Worm (Caenorhabditis elegans) whole organism, young adult: ENCODE results near the gene srd-41.

ENCODE experiments used
- B0035.1 ChIP-seq: sonication (generic microtip); optimal IDR thresholded peaks from 2 replicates; lab custom pipeline; 2016; ENCODE audit warnings: missing genetic modification characterization, mild to moderate bottlenecking, missing compliant biosample characterization, missing genotype, missing genetic modification reagents
- B0336.3 ChIP-seq: fragments of 200-800 bp; sonication (Bioruptor generic); IDR thresholded peaks from 2 replicates; pipeline ENCODE4 v1.3.6; 2022; ENCODE audit warnings: missing genetic modification characterization, missing compliant biosample characterization
- F23B12.7 ChIP-seq: sonication (generic microtip); optimal IDR thresholded peaks from 2 replicates; lab custom pipeline; 2017; ENCODE audit warnings: missing genetic modification characterization, mild to moderate bottlenecking, missing compliant biosample characterization, antibody characterized with exemption, moderate library complexity; ENCODE audit not compliant: insufficient read depth
- F55B11.4 ChIP-seq: sonication (generic microtip); optimal IDR thresholded peaks from 2 replicates; lab custom pipeline; 2016; ENCODE audit warnings: missing compliant biosample characterization, missing genetic modification characterization, borderline replicate concordance; ENCODE audit not compliant: insufficient read depth
- T07F8.4 ChIP-seq: sonication (generic microtip); optimal IDR thresholded peaks from 2 replicates; lab custom pipeline; 2016; ENCODE audit warnings: mild to moderate bottlenecking, missing genetic modification characterization, moderate library complexity, missing compliant biosample characterization
- Y56A3A.18 ChIP-seq: fragments of 200-800 bp; sonication (Bioruptor generic); IDR thresholded peaks from 2 replicates; pipeline ENCODE4 v1.3.6; 2022; ENCODE audit warnings: missing genetic modification reagents, missing genetic modification characterization, missing compliant biosample characterization
- Y67H2A.10 ChIP-seq: fragments of 200-800 bp; sonication (Bioruptor generic); conservative IDR thresholded peaks from 2 replicates; pipeline ENCODE4 v1.3.6; 2022; ENCODE audit warnings: missing genetic modification reagents, missing genetic modification characterization, missing compliant biosample characterization
- Y79H2A.3 ChIP-seq: fragments of 200-800 bp; sonication (Bioruptor generic); conservative IDR thresholded peaks from 2 replicates; pipeline ENCODE4 v1.3.6; 2022; ENCODE audit warnings: missing genetic modification reagents, missing genetic modification characterization, missing compliant biosample characterization
- athp-1 ChIP-seq: sonication (generic microtip); optimal IDR thresholded peaks from 2 replicates; lab custom pipeline; 2017; ENCODE audit warnings: mild to moderate bottlenecking, missing genetic modification characterization, missing compliant biosample characterization
- attf-6 ChIP-seq: fragments of 200-800 bp; sonication (Bioruptor generic); IDR thresholded peaks from 2 replicates; pipeline ENCODE4 v1.3.6; 2022; ENCODE audit warnings: missing genetic modification reagents, missing genetic modification characterization, missing compliant biosample characterization
- bed-1 ChIP-seq: fragments of 200-800 bp; sonication (Bioruptor generic); IDR thresholded peaks from 2 replicates; pipeline ENCODE4 v1.3.6; 2022; ENCODE audit warnings: missing genetic modification reagents, missing genetic modification characterization, missing compliant biosample characterization
- bed-2 ChIP-seq: fragments of 200-800 bp; sonication (Bioruptor generic); IDR thresholded peaks from 2 replicates; pipeline ENCODE4 v1.3.6; 2022; ENCODE audit warnings: missing genetic modification reagents, missing genetic modification characterization, missing compliant biosample characterization
- ccch-3 ChIP-seq: fragments of 200-800 bp; sonication (Bioruptor generic); optimal IDR thresholded peaks from 2 replicates; lab custom pipeline; 2018; ENCODE audit warnings: mild to moderate bottlenecking, missing genetic modification characterization, missing compliant biosample characterization
- ceh-27 ChIP-seq: fragments of 200-800 bp; sonication (Bioruptor generic); optimal IDR thresholded peaks from 2 replicates; lab custom pipeline; 2018; ENCODE audit warnings: mild to moderate bottlenecking, missing genetic modification characterization, moderate library complexity, missing compliant biosample characterization
- ceh-40 ChIP-seq: fragments of 200-800 bp; sonication (Bioruptor generic); IDR thresholded peaks from 2 replicates; pipeline ENCODE4 v1.3.6; 2022; ENCODE audit warnings: missing genetic modification characterization, missing compliant biosample characterization
- die-1 ChIP-seq: sonication (generic microtip); optimal IDR thresholded peaks from 2 replicates; lab custom pipeline; 2016; ENCODE audit warnings: missing genotype, mild to moderate bottlenecking, missing genetic modification characterization, missing compliant biosample characterization
- dox-1 ChIP-seq: fragments of 200-800 bp; sonication (Bioruptor generic); IDR thresholded peaks from 2 replicates; pipeline ENCODE4 v1.3.6; 2022; ENCODE audit warnings: missing genetic modification reagents, missing genetic modification characterization, missing compliant biosample characterization
- dpff-1 ChIP-seq: sonication (generic microtip); optimal IDR thresholded peaks from 2 replicates; lab custom pipeline; 2017; ENCODE audit warnings: mild to moderate bottlenecking, missing genetic modification characterization, missing compliant biosample characterization
- dpl-1 ChIP-seq: fragments of 150-350 bp; optimal IDR thresholded peaks from 2 replicates; lab custom pipeline; 2014; ENCODE audit warnings: missing biosample characterization, missing genetic modification reagents, missing genetic modification characterization
- efl-1 ChIP-seq: fragments of 150-350 bp; optimal IDR thresholded peaks from 2 replicates; lab custom pipeline; 2014; ENCODE audit warnings: missing biosample characterization, missing genetic modification reagents, missing genetic modification characterization
- egl-18 ChIP-seq: fragments of 200-800 bp; sonication (Bioruptor generic); IDR thresholded peaks from 2 replicates; pipeline ENCODE4 v1.3.6; 2022; ENCODE audit warnings: missing genetic modification reagents, missing genetic modification characterization, missing compliant biosample characterization
- egl-44 ChIP-seq: fragments of 200-800 bp; sonication (Bioruptor generic); IDR thresholded peaks from 2 replicates; pipeline ENCODE4 v1.3.6; 2022; ENCODE audit warnings: missing genetic modification reagents, missing genetic modification characterization, missing compliant biosample characterization
- egrh-3 ChIP-seq: fragments of 200-800 bp; sonication (Bioruptor generic); IDR thresholded peaks from 2 replicates; pipeline ENCODE4 v1.3.6; 2022; ENCODE audit warnings: missing genetic modification reagents, missing genetic modification characterization, missing compliant biosample characterization
- him-1 ChIP-seq: sonication (generic microtip); optimal IDR thresholded peaks from 2 replicates; lab custom pipeline; 2016; ENCODE audit warnings: missing genotype, missing genetic modification reagents, missing genetic modification characterization, missing compliant biosample characterization
- hmg-1.2 ChIP-seq: fragments of 200-800 bp; sonication (Bioruptor generic); IDR thresholded peaks from 2 replicates; pipeline ENCODE4 v1.3.6; 2022; ENCODE audit warnings: missing genetic modification reagents, missing genetic modification characterization, missing compliant biosample characterization
- lag-1 ChIP-seq: fragments of 200-800 bp; sonication (Bioruptor generic); IDR thresholded peaks from 2 replicates; pipeline ENCODE4 v1.3.6; 2022; ENCODE audit warnings: missing genetic modification reagents, missing genetic modification characterization, missing compliant biosample characterization
- let-607 ChIP-seq, 2 experiments: fragments of 200-800 bp in 1 of 2; sonication (Bioruptor generic) in 1 of 2; sonication (generic microtip) in 1 of 2; optimal IDR thresholded peaks; 2 replicates each; lab custom pipeline; 2016 to 2018; ENCODE audit warnings: mild to moderate bottlenecking in 2 of 2, missing compliant biosample characterization in 2 of 2, missing genetic modification characterization in 2 of 2, moderate library complexity in 2 of 2, missing genotype in 1 of 2
- lin-40 ChIP-seq: sonication (generic microtip); optimal IDR thresholded peaks from 2 replicates; lab custom pipeline; 2016; ENCODE audit warnings: missing genetic modification characterization, mild to moderate bottlenecking, missing compliant biosample characterization, missing genotype, missing genetic modification reagents
- lir-1 ChIP-seq: fragments of 200-800 bp; sonication (Bioruptor generic); conservative IDR thresholded peaks from 2 replicates; pipeline ENCODE4 v1.3.6; 2022; ENCODE audit warnings: missing genetic modification reagents, missing genetic modification characterization, missing compliant biosample characterization
- lsl-1 ChIP-seq: fragments of 200-800 bp; sonication (Bioruptor generic); optimal IDR thresholded peaks from 2 replicates; lab custom pipeline; 2018; ENCODE audit warnings: mild to moderate bottlenecking, missing genetic modification characterization, moderate library complexity, missing compliant biosample characterization
- madf-3 ChIP-seq: fragments of 200-800 bp; sonication (Bioruptor generic); IDR thresholded peaks from 2 replicates; pipeline ENCODE4 v1.3.6; 2022; ENCODE audit warnings: missing genetic modification reagents, missing genetic modification characterization, missing compliant biosample characterization
- madf-6 ChIP-seq: fragments of 200-800 bp; sonication (Bioruptor generic); IDR thresholded peaks from 2 replicates; pipeline ENCODE4 v1.3.6; 2022; ENCODE audit warnings: missing genetic modification reagents, missing genetic modification characterization, missing compliant biosample characterization
- madf-8 ChIP-seq: fragments of 200-800 bp; sonication (Bioruptor generic); conservative IDR thresholded peaks from 2 replicates; pipeline ENCODE4 v1.3.6; 2022; ENCODE audit warnings: missing genetic modification reagents, missing genetic modification characterization, missing compliant biosample characterization
- mcd-1 ChIP-seq: fragments of 200-800 bp; sonication (Bioruptor generic); IDR thresholded peaks from 2 replicates; pipeline ENCODE4 v1.3.6; 2022; ENCODE audit warnings: missing genetic modification reagents, missing genetic modification characterization, missing compliant biosample characterization
- mes-4 ChIP-seq: sonication (generic microtip); optimal IDR thresholded peaks from 2 replicates; lab custom pipeline; 2016; ENCODE audit warnings: missing genotype, missing genetic modification characterization, missing compliant biosample characterization
- nfya-1 ChIP-seq: sonication (generic microtip); optimal IDR thresholded peaks from 2 replicates; lab custom pipeline; 2017; ENCODE audit warnings: antibody characterized with exemption, missing compliant biosample characterization, missing genetic modification characterization, borderline replicate concordance; ENCODE audit not compliant: insufficient read depth
- rcor-1 ChIP-seq: fragments of 200-800 bp; sonication (Bioruptor generic); IDR thresholded peaks from 2 replicates; pipeline ENCODE4 v1.3.6; 2022; ENCODE audit warnings: missing genetic modification reagents, missing genetic modification characterization, missing compliant biosample characterization
- rpc-1 ChIP-seq, 2 experiments: fragments of 150-350 bp in 1 of 2; sonication (generic microtip) in 1 of 2; optimal IDR thresholded peaks; 2 replicates each; lab custom pipeline; 2014 to 2018; ENCODE audit warnings: missing biosample characterization in 1 of 2, missing genetic modification characterization in 1 of 2, missing genetic modification reagents in 1 of 2, missing genotype in 1 of 2
- sea-2 ChIP-seq: fragments of 200-800 bp; sonication (Bioruptor generic); IDR thresholded peaks from 2 replicates; pipeline ENCODE4 v1.3.6; 2022; ENCODE audit warnings: missing genetic modification characterization, missing compliant biosample characterization
- snpc-3.4 ChIP-seq: sonication (generic microtip); optimal IDR thresholded peaks from 2 replicates; lab custom pipeline; 2017; ENCODE audit warnings: missing genetic modification characterization, mild to moderate bottlenecking, missing compliant biosample characterization, antibody characterized with exemption, moderate library complexity, missing genotype, missing genetic modification reagents
- somi-1 ChIP-seq: fragments of 200-800 bp; sonication (Bioruptor generic); optimal IDR thresholded peaks from 2 replicates; lab custom pipeline; 2018; ENCODE audit warnings: mild to moderate bottlenecking, missing genetic modification characterization, missing compliant biosample characterization
- tbp1 ChIP-seq: fragments of 200-800 bp; sonication (Bioruptor generic); optimal IDR thresholded peaks from 2 replicates; lab custom pipeline; 2018; ENCODE audit warnings: mild to moderate bottlenecking, missing genetic modification characterization, missing compliant biosample characterization
- tbx-9 ChIP-seq: sonication (generic microtip); optimal IDR thresholded peaks from 2 replicates; lab custom pipeline; 2016; ENCODE audit warnings: borderline replicate concordance, missing genetic modification characterization, inconsistent platforms, missing compliant biosample characterization
- zfh-2 ChIP-seq: fragments of 200-800 bp; sonication (Bioruptor generic); conservative IDR thresholded peaks from 2 replicates; pipeline ENCODE4 v1.3.6; 2022; ENCODE audit warnings: missing genetic modification reagents, missing genetic modification characterization, missing compliant biosample characterization
- ztf-18 ChIP-seq: sonication (generic microtip); optimal IDR thresholded peaks from 2 replicates; lab custom pipeline; 2016; ENCODE audit warnings: missing genotype, mild to moderate bottlenecking, missing genetic modification characterization, missing compliant biosample characterization
- ztf-22 ChIP-seq: fragments of 200-800 bp; sonication (Bioruptor generic); optimal IDR thresholded peaks from 2 replicates; lab custom pipeline; 2018; ENCODE audit warnings: mild to moderate bottlenecking, missing genetic modification characterization, moderate library complexity, missing compliant biosample characterization

Gene srd-41

ce11 chrX:12326424-12326823 lies at the start of gene srd-41:
TSS of gene srd-41 (plus strand) at chrX:12326724.
- TF ChIP-seq B0336.3 (GFP tag; lab: Robert Waterston, UW) (no peak), dpff-1 (tag; lab: Kevin White, UChicago) (no peak), let-607 (tag; optimal IDR thresholded peaks at IDR 0.05; lab: Kevin White, UChicago) (no peak), mes-4 (tag; lab: Kevin White, UChicago) (no peak), lir-1 (GFP tag; lab: Robert Waterston, UW) (no peak)

ce11 chrX:12280477-12280876 lies 46.0 kb upstream of the srd-41 start, which contains the start of gene C04B4.1:
TSS of gene C04B4.1 (plus strand) at chrX:12280777.
- TF ChIP-seq ceh-27, result no peak
- TF ChIP-seq him-1 (tag; lab: Kevin White, UChicago), result no peak
- no peak for TF ChIP-seq lag-1
- no peak for TF ChIP-seq rcor-1 (GFP tag; lab: Robert Waterston, UW)
- no peak for TF ChIP-seq ztf-22
- no peak for TF ChIP-seq mcd-1 (GFP tag; lab: Robert Waterston, UW)
- no peak for TF ChIP-seq egl-18 (GFP tag; lab: Robert Waterston, UW)
- TF ChIP-seq F23B12.7, result no peak
- no peak for TF ChIP-seq zfh-2
- TF ChIP-seq nfya-1 (tag; lab: Kevin White, UChicago), result no peak
- TF ChIP-seq bed-2, result no peak
- no peak for TF ChIP-seq madf-6 (GFP tag; lab: Robert Waterston, UW)

ce11 chrX:12282911-12283310 lies 43.6 kb upstream of the srd-41 start, which contains the start of gene C04B4.2:
TSS of gene C04B4.2 (plus strand) at chrX:12283281.
- TF ChIP-seq rpc-1 (optimal IDR thresholded peaks at IDR 0.05; lab: Kevin White, UChicago) (no peak), rpc-1 (tag; optimal IDR thresholded peaks at IDR 0.05; lab: Kevin White, UChicago) (no peak), Y79H2A.3 (GFP tag; lab: Robert Waterston, UW) (no peak), lin-40 (tag; lab: Kevin White, UChicago) (no peak), ceh-40 (GFP tag; lab: Robert Waterston, UW) (no peak), ztf-18 (tag; lab: Kevin White, UChicago) (no peak), Y56A3A.18 (GFP tag; lab: Robert Waterston, UW) (no peak), rcor-1 (GFP tag; lab: Robert Waterston, UW) (no peak), tbx-9 (tag; lab: Kevin White, UChicago) (no peak), F55B11.4 (tag; lab: Kevin White, UChicago) (no peak), egrh-3 (GFP tag; lab: Robert Waterston, UW) (peak; percentile 54; the same call in 1 of the 2 replicates), dox-1 (GFP tag; lab: Robert Waterston, UW) (peak; percentile 5; the same call in 1 of the 2 replicates), egl-18 (GFP tag; lab: Robert Waterston, UW) (no peak), hmg-1.2 (GFP tag; lab: Robert Waterston, UW) (peak; percentile 43; the same call in 1 of the 2 replicates), athp-1 (tag; lab: Kevin White, UChicago) (no peak), efl-1 (peak; percentile 78), egl-44 (no peak), madf-6 (GFP tag; lab: Robert Waterston, UW) (peak; percentile 83), B0035.1 (no peak), sea-2 (GFP tag; lab: Robert Waterston, UW) (no peak), bed-1 (GFP tag; lab: Robert Waterston, UW) (no peak), somi-1 (GFP tag; lab: Kevin White, UChicago) (no peak), madf-3 (GFP tag; lab: Robert Waterston, UW) (no peak), tbp1 (GFP tag; lab: Kevin White, UChicago) (no peak), lsl-1 (GFP tag; lab: Kevin White, UChicago) (no peak), snpc-3.4 (tag; lab: Kevin White, UChicago) (no peak), madf-8 (GFP tag; lab: Robert Waterston, UW) (peak; percentile 64), Y67H2A.10 (GFP tag; lab: Robert Waterston, UW) (no peak), attf-6 (no peak), T07F8.4 (tag; lab: Kevin White, UChicago) (no peak), die-1 (tag; lab: Kevin White, UChicago) (no peak), ccch-3 (no peak), dpl-1 (GFP tag; lab: Kevin White, UChicago) (peak; percentile 26)
